Fruit fly (Drosophila melanogaster): ENCODE results near the gene CG44325.
A peak's percentile ranks its signal among the peaks of the same experiment; 100 is the strongest.

Gene CG44325

DNA sequence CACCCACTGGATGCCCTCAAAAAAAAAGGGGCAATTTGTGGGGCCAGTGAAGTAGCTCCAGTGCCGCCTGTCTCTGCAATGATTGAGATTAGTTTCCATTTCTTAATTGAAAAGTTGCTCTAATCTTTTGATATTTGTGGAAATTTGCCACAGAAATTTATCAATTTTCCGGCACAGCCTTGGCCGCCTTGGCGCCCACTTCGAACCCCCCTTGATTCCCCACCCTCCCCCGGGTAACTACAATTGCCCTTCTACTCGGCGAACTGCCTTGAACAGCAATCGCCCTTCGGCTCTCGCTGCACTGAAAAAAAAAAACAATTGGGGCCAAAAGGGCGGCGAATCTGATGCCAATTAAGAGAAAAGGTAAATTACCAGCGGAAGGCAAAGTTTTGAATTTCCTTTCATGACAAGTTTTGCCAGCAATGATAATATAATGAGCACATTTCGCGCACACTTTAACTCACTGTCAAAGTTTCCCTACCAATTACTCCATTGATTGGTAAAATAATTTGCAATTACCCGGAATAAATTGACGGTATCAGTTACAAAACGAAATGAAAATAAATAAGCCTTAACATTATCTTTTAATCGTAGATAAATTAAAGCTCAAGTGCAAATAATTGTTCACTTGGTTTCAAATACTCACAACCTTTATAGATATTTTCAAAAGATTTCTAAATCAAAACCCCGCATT lies 41.5 kb upstream of the CG44325 start (continued):
- TF ChIP-seq CoRest (tag; optimal IDR thresholded peaks at IDR 0.05) (peak; percentile 46), CG12942 (GFP tag; optimal IDR thresholded peaks at IDR 0.05) (no peak), D19B (GFP tag; optimal IDR thresholded peaks at IDR 0.05) (peak; percentile 7), bsh (GFP tag; optimal IDR thresholded peaks at IDR 0.05) (peak in 1 of 2 experiments; percentile 18), Asciz (GFP tag; optimal IDR thresholded peaks at IDR 0.05) (peak; percentile 19), CG18619 (GFP tag; optimal IDR thresholded peaks at IDR 0.05) (peak; percentile 5), tx (GFP tag; optimal IDR thresholded peaks at IDR 0.05) (no peak), gfzf (GFP tag; optimal IDR thresholded peaks at IDR 0.05) (no peak), CTCF (GFP tag; optimal IDR thresholded peaks at IDR 0.05) (no peak), ind (GFP tag; optimal IDR thresholded peaks at IDR 0.05) (peak; percentile 31), sisA (GFP tag; IDR thresholded peaks at IDR 0.05) (peak; percentile 32; the same call in 1 of the 2 replicates), CG3065 (GFP tag; optimal IDR thresholded peaks at IDR 0.05) (no peak), Blimp-1 (GFP tag; optimal IDR thresholded peaks at IDR 0.05) (peak; percentile 15), crol (GFP tag; IDR thresholded peaks at IDR 0.05) (peak; percentile 73), gro (GFP tag; optimal IDR thresholded peaks at IDR 0.05) (no peak), CG8388 (GFP tag; optimal IDR thresholded peaks at IDR 0.05) (peak; percentile 20), caup (GFP tag; optimal IDR thresholded peaks at IDR 0.05; ENCODE audit: severe bottlenecking) (peak; percentile 16), CG2120 (GFP tag; optimal IDR thresholded peaks at IDR 0.05) (peak; percentile 30), CG18764 (GFP tag; optimal IDR thresholded peaks at IDR 0.05) (no peak), CG10274 (GFP tag; optimal IDR thresholded peaks at IDR 0.05) (no peak), maf-S (GFP tag; optimal IDR thresholded peaks at IDR 0.05) (no peak), CG3163 (GFP tag; optimal IDR thresholded peaks at IDR 0.05) (no peak), CG11504 (tag; optimal IDR thresholded peaks at IDR 0.05) (peak; percentile 67), vnd (GFP tag; IDR thresholded peaks at IDR 0.05; ENCODE audit: partially characterized antibody) (no peak), CG2712 (tag; optimal IDR thresholded peaks at IDR 0.05) (peak; percentile 24), luna (GFP tag; optimal IDR thresholded peaks at IDR 0.05) (no peak), CG7271 (tag; optimal IDR thresholded peaks at IDR 0.05) (no peak), Poxn (GFP tag; IDR thresholded peaks at IDR 0.05) (no peak), Myb (GFP tag; optimal IDR thresholded peaks at IDR 0.05) (peak; percentile 6), Rfx (GFP tag; IDR thresholded peaks at IDR 0.05) (no peak), Sox100B (GFP tag; optimal IDR thresholded peaks at IDR 0.05) (peak; percentile 67), Ptx1 (GFP tag; IDR thresholded peaks at IDR 0.05) (0 out of 2 replicates have a peak, but pooled peaks have one; percentile 6), CG30403 (GFP tag; optimal IDR thresholded peaks at IDR 0.05) (peak; percentile 38), lab (GFP tag; optimal IDR thresholded peaks at IDR 0.05) (peak; percentile 43), CG10979 (tag; optimal IDR thresholded peaks at IDR 0.05) (peak; percentile 44), CG8281 (tag; optimal IDR thresholded peaks at IDR 0.05) (no peak), CG3281 (GFP tag; optimal IDR thresholded peaks at IDR 0.05) (peak; percentile 33), CG12104 (GFP tag; optimal IDR thresholded peaks at IDR 0.05) (no peak), fd96Cb (tag; optimal IDR thresholded peaks at IDR 0.05) (peak; percentile 32), CG1233 (GFP tag; optimal IDR thresholded peaks at IDR 0.05) (peak; percentile 12), CG16815 (GFP tag; optimal IDR thresholded peaks at IDR 0.05) (peak; percentile 14), CG15601 (tag; optimal IDR thresholded peaks at IDR 0.05) (no peak), CG10147 (GFP tag; optimal IDR thresholded peaks at IDR 0.05) (peak; percentile 12), Oli (tag; optimal IDR thresholded peaks at IDR 0.05) (peak; percentile 31), zf30C (GFP tag; optimal IDR thresholded peaks at IDR 0.05) (peak; percentile 11), lmd (GFP tag; IDR thresholded peaks at IDR 0.05) (peak; percentile 44), CG4424 (GFP tag; optimal IDR thresholded peaks at IDR 0.05) (peak; percentile 44), ato (GFP tag; IDR thresholded peaks at IDR 0.05; ENCODE audit: partially characterized antibody) (no peak), CG16863 (GFP tag; optimal IDR thresholded peaks at IDR 0.05) (peak; percentile 3)

All from whole organism, embryonic.